Worm (Caenorhabditis elegans): ENCODE measurements around the gene W06H8.2.

Gene W06H8.2

DNA sequence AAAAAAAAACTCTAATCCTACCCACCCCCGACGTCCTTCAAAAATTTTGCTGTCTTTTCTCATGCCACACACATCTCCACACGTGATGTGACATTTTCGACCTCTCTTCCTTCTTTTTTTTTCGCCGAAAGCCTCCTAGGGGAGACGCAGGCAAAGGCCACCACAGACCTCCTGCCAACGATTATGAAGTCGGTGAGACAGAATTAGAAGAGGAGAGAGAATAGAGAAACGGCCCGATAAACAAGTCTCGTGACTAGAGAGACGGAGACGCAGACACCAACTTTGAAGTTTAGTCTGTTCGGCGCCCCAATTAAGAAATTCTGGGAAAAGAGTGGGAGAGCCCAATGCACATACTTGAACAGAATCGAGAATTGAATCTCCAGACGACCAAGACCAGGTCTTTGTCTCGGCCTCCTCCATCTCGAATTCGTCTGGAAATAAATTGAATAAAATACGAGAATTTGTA lies 18.0 kb downstream of the W06H8.2 start (continued):
- TF ChIP-seq ekl-4 (GFP tag; IDR thresholded peaks at IDR 0.05), result peak; percentile 81
- peak; percentile 19 for TF ChIP-seq mel-28 (tag; optimal IDR thresholded peaks at IDR 0.05; ENCODE audit: borderline replicate concordance)
- TF ChIP-seq ceh-58 (GFP tag; IDR thresholded peaks at IDR 0.05), result no peak
- no peak for TF ChIP-seq snpc-1.3 (tag; optimal IDR thresholded peaks at IDR 0.05; ENCODE audit: insufficient read depth)
- TF ChIP-seq lin-26 (GFP tag; IDR thresholded peaks at IDR 0.05), result peak; percentile 70
- TF ChIP-seq F49E8.2 (tag; optimal IDR thresholded peaks at IDR 0.05; ENCODE audit: insufficient read depth), result no peak
- peak; percentile 72 for TF ChIP-seq lir-1 (GFP tag; conservative IDR thresholded peaks at IDR 0.05)
- TF ChIP-seq efl-1 (GFP tag; optimal IDR thresholded peaks at IDR 0.05), result no peak
- no peak for TF ChIP-seq aptf-3 (GFP tag; IDR thresholded peaks at IDR 0.05)
- TF ChIP-seq xnd-1 (tag; optimal IDR thresholded peaks at IDR 0.05), result no peak
- TF ChIP-seq fkh-3 (tag; optimal IDR thresholded peaks at IDR 0.05), result no peak
- TF ChIP-seq T26A5.8 (tag; optimal IDR thresholded peaks at IDR 0.05), result no peak
- no peak for TF ChIP-seq snpc-3.4 (tag; optimal IDR thresholded peaks at IDR 0.05)
- TF ChIP-seq F57C9.4 (tag; optimal IDR thresholded peaks at IDR 0.05), result peak; percentile 46
- TF ChIP-seq D2030.7 (GFP tag; IDR thresholded peaks at IDR 0.05), result no peak
- TF ChIP-seq T07F8.4 (tag; optimal IDR thresholded peaks at IDR 0.05), result peak; percentile 17
- TF ChIP-seq sea-2 (GFP tag; IDR thresholded peaks at IDR 0.05), result peak; percentile 81; the same call in 1 of the 2 replicates
- TF ChIP-seq nfya-1 (tag; optimal IDR thresholded peaks at IDR 0.05; ENCODE audit: borderline replicate concordance, insufficient read depth), result no peak
- TF ChIP-seq Y95B8A.8 (GFP tag; IDR thresholded peaks at IDR 0.05), result peak; percentile 83; the same call in 1 of the 2 replicates
- TF ChIP-seq Y53F4B.3 (GFP tag; IDR thresholded peaks at IDR 0.05), result no peak
- peak; percentile 83 for TF ChIP-seq egl-44 (GFP tag; IDR thresholded peaks at IDR 0.05)
- TF ChIP-seq aptf-2 (GFP tag; conservative IDR thresholded peaks at IDR 0.05), result no peak
- no peak for TF ChIP-seq rpc-1 (optimal IDR thresholded peaks at IDR 0.05)
- TF ChIP-seq rpc-1 (tag; optimal IDR thresholded peaks at IDR 0.05), result no peak
- TF ChIP-seq hmg-20 (GFP tag; IDR thresholded peaks at IDR 0.05), result peak; percentile 58; the same call in 1 of the 2 replicates
- TF ChIP-seq madf-8 (GFP tag; conservative IDR thresholded peaks at IDR 0.05), result no peak
- no peak for TF ChIP-seq bed-2 (GFP tag; IDR thresholded peaks at IDR 0.05)
- TF ChIP-seq F55B11.4 (tag; optimal IDR thresholded peaks at IDR 0.05; ENCODE audit: borderline replicate concordance, insufficient read depth), result no peak
- no peak for TF ChIP-seq nhr-120 (GFP tag; IDR thresholded peaks at IDR 0.05)
- TF ChIP-seq B0336.3 (GFP tag; IDR thresholded peaks at IDR 0.05), result peak; percentile 94
- TF ChIP-seq somi-1 (GFP tag; optimal IDR thresholded peaks at IDR 0.05), result peak; percentile 93
- no peak for TF ChIP-seq die-1 (tag; optimal IDR thresholded peaks at IDR 0.05)
- peak; percentile 88; the same call in 1 of the 2 replicates for TF ChIP-seq cebp-2 (GFP tag; IDR thresholded peaks at IDR 0.05)
- TF ChIP-seq lsy-27 (tag; optimal IDR thresholded peaks at IDR 0.05; ENCODE audit: borderline replicate concordance, insufficient read depth), result no peak
- peak; percentile 93 for TF ChIP-seq nhr-80 (tag; optimal IDR thresholded peaks at IDR 0.05)
- peak in 1 of 3 experiments; percentile 88 for TF ChIP-seq lin-35 (GFP tag; optimal IDR thresholded peaks at IDR 0.05)
- TF ChIP-seq ztf-18 (tag; optimal IDR thresholded peaks at IDR 0.05), result peak; percentile 70
- 0 out of 2 replicates have a peak, but pooled peaks have one; percentile 11 for TF ChIP-seq madf-3 (GFP tag; IDR thresholded peaks at IDR 0.05)
- TF ChIP-seq madf-6 (GFP tag; IDR thresholded peaks at IDR 0.05), result no peak
- peak; percentile 74 for TF ChIP-seq rcor-1 (GFP tag; IDR thresholded peaks at IDR 0.05)
- TF ChIP-seq hmg-1.2 (GFP tag; IDR thresholded peaks at IDR 0.05), result peak; percentile 82
- peak; percentile 60 for TF ChIP-seq B0035.1 (tag; optimal IDR thresholded peaks at IDR 0.05)
- peak; percentile 68 to 80 for TF ChIP-seq let-607 (tag; optimal IDR thresholded peaks at IDR 0.05)
- peak; percentile 77 for TF ChIP-seq repo-1 (tag; optimal IDR thresholded peaks at IDR 0.05)
- no peak for TF ChIP-seq lsl-1 (GFP tag; optimal IDR thresholded peaks at IDR 0.05)
- no peak for TF ChIP-seq B0019.2 (GFP tag; conservative IDR thresholded peaks at IDR 0.05)
- TF ChIP-seq tlf-1 (GFP tag; optimal IDR thresholded peaks at IDR 0.05), result peak; percentile 83
- TF ChIP-seq chd-7 (tag; optimal IDR thresholded peaks at IDR 0.05), result peak; percentile 94
